Fruit fly (Drosophila melanogaster) whole organism, embryonic: ENCODE results near the gene CG14013.

Source experiments
- Asciz ChIP-seq: fragments of 200-800 bp; sonication (Bioruptor generic); optimal IDR thresholded peaks from 2 replicates; lab custom pipeline; 2017; ENCODE audit warnings: missing biosample characterization, mild to moderate bottlenecking, missing genetic modification characterization, missing genetic modification reagents
- Atf3 ChIP-seq: fragments of 200-800 bp; sonication (Bioruptor generic); optimal IDR thresholded peaks from 3 replicates; lab custom pipeline; 2016; ENCODE audit warnings: missing biosample characterization, missing genetic modification characterization
- Atf6 ChIP-seq: fragments of 200-800 bp; sonication (Bioruptor generic); IDR thresholded peaks from 2 replicates; pipeline ENCODE4 v1.3.6; 2022; ENCODE audit warnings: missing biosample characterization, missing genetic modification characterization
- CG12071 ChIP-seq: fragments of 200-800 bp; sonication (Bioruptor generic); optimal IDR thresholded peaks from 3 replicates; lab custom pipeline; 2018; ENCODE audit warnings: missing biosample characterization, mild to moderate bottlenecking, missing genetic modification characterization
- CG13894 ChIP-seq: fragments of 200-800 bp; sonication (Bioruptor generic); optimal IDR thresholded peaks from 3 replicates; lab custom pipeline; 2018; ENCODE audit warnings: missing biosample characterization, mild to moderate bottlenecking, missing genetic modification characterization, moderate library complexity
- CG17912 ChIP-seq: fragments of 200-800 bp; sonication (Bioruptor generic); optimal IDR thresholded peaks from 2 replicates; lab custom pipeline; 2018; ENCODE audit warnings: missing biosample characterization, mild to moderate bottlenecking, missing genetic modification characterization
- CG2199 ChIP-seq: fragments of 200-800 bp; sonication (Bioruptor generic); IDR thresholded peaks from 3 replicates; pipeline ENCODE4 v1.3.6; 2022; ENCODE audit warnings: missing biosample characterization, missing genetic modification characterization
- CG3065 ChIP-seq: fragments of 200-800 bp; sonication (Bioruptor generic); optimal IDR thresholded peaks from 2 replicates; lab custom pipeline; 2016; ENCODE audit warnings: missing biosample characterization, missing genetic modification characterization
- CG3847 ChIP-seq: fragments of 200-800 bp; sonication (Bioruptor generic); IDR thresholded peaks from 2 replicates; pipeline ENCODE4 v1.3.6; 2022; ENCODE audit warnings: missing biosample characterization, missing genetic modification characterization
- CG4730 ChIP-seq: fragments of 200-800 bp; sonication (Bioruptor generic); IDR thresholded peaks from 2 replicates; pipeline ENCODE4 v1.3.6; 2022; ENCODE audit warnings: missing biosample characterization, missing genetic modification characterization
- CG5245 ChIP-seq: fragments of 200-800 bp; sonication (Bioruptor generic); optimal IDR thresholded peaks from 3 replicates; lab custom pipeline; 2016; ENCODE audit warnings: missing biosample characterization, missing genetic modification characterization
- CG6175 ChIP-seq: fragments of 200-800 bp; sonication (Bioruptor generic); IDR thresholded peaks from 3 replicates; pipeline ENCODE4 v1.3.6; 2022; ENCODE audit warnings: missing biosample characterization, missing genetic modification characterization
- CG6254 ChIP-seq: fragments of 200-800 bp; sonication (Bioruptor generic); optimal IDR thresholded peaks from 3 replicates; lab custom pipeline; 2017; ENCODE audit warnings: mild to moderate bottlenecking, missing biosample characterization, missing genetic modification reagents, missing genetic modification characterization
- CG9876 ChIP-seq: fragments of 200-800 bp; sonication (Bioruptor generic); optimal IDR thresholded peaks from 2 replicates; lab custom pipeline; 2016; ENCODE audit warnings: missing biosample characterization, missing genetic modification characterization
- CkIIα-i1 ChIP-seq: fragments of 200-800 bp; sonication (Bioruptor generic); IDR thresholded peaks from 2 replicates; pipeline ENCODE4 v1.3.6; 2022; ENCODE audit warnings: missing biosample characterization, missing genetic modification characterization
- CrebB ChIP-seq: fragments of 200-800 bp; sonication (Bioruptor generic); optimal IDR thresholded peaks from 3 replicates; lab custom pipeline; 2018; ENCODE audit warnings: missing biosample characterization, mild to moderate bottlenecking, missing genetic modification characterization
- D ChIP-seq, 2 experiments: fragments of 200-800 bp in 1 of 2; fragments of >200 bp in 1 of 2; sonication (Bioruptor generic) in 1 of 2; optimal IDR thresholded peaks; 2 replicates in 1 of 2; 3 replicates in 1 of 2; lab custom pipeline; 2017; ENCODE audit warnings: mild to moderate bottlenecking in 1 of 2, missing biosample characterization in 1 of 2, missing genetic modification characterization in 1 of 2, missing genetic modification reagents in 1 of 2
- Dek ChIP-seq: fragments of 200-800 bp; sonication (Bioruptor generic); optimal IDR thresholded peaks from 3 replicates; lab custom pipeline; 2019; ENCODE audit warnings: missing biosample characterization, mild to moderate bottlenecking, missing genetic modification characterization, moderate library complexity
- Dfd ChIP-seq, 2 experiments: fragments of >200 bp; optimal IDR thresholded peaks; 2 replicates each; lab custom pipeline; 2017; ENCODE audit warnings: missing biosample characterization in 2 of 2, missing genetic modification characterization in 2 of 2
- Dip2 ChIP-seq: fragments of 200-800 bp; sonication (Bioruptor generic); IDR thresholded peaks from 2 replicates; pipeline ENCODE4 v1.3.6; 2022; ENCODE audit warnings: missing biosample characterization, missing genetic modification characterization
- Dll ChIP-seq: fragments of 200-800 bp; sonication (Bioruptor generic); IDR thresholded peaks from 4 replicates; pipeline ENCODE4 v1.3.6; 2022; ENCODE audit warnings: missing biosample characterization, missing genetic modification characterization; ENCODE audit not compliant: partially characterized antibody
- ERR ChIP-seq: fragments of 200-800 bp; sonication (Bioruptor generic); optimal IDR thresholded peaks from 2 replicates; lab custom pipeline; 2016; ENCODE audit warnings: missing biosample characterization, missing genetic modification characterization
- HHEX ChIP-seq: fragments of 200-800 bp; sonication (Bioruptor generic); optimal IDR thresholded peaks from 3 replicates; lab custom pipeline; 2017; ENCODE audit warnings: missing biosample characterization, mild to moderate bottlenecking, missing genetic modification characterization, missing genetic modification reagents
- Lpt ChIP-seq: fragments of >200 bp; optimal IDR thresholded peaks from 2 replicates; lab custom pipeline; 2018; ENCODE audit warnings: missing biosample characterization, missing genetic modification characterization
- Pdp1 ChIP-seq, 2 experiments: fragments of 200-800 bp; sonication (Bioruptor generic); optimal IDR thresholded peaks; 3 replicates each; lab custom pipeline; 2016; ENCODE audit warnings: missing biosample characterization in 2 of 2, missing genetic modification characterization in 2 of 2, mild to moderate bottlenecking in 1 of 2, moderate library complexity in 1 of 2
- Trl ChIP-seq, 3 experiments: fragments of >200 bp in 2 of 3; fragments of 200-800 bp in 1 of 3; sonication (Bioruptor generic) in 1 of 3; optimal IDR thresholded peaks; 2 replicates in 1 of 3; 3 replicates in 2 of 3; lab custom pipeline; 2016 to 2017; ENCODE audit warnings: missing biosample characterization in 1 of 3, missing genetic modification characterization in 1 of 3
- ab ChIP-seq: fragments of 200-800 bp; sonication (Bioruptor generic); optimal IDR thresholded peaks from 2 replicates; lab custom pipeline; 2016; ENCODE audit warnings: missing biosample characterization, missing genetic modification characterization
- bigmax ChIP-seq: fragments of 200-800 bp; sonication (Bioruptor generic); optimal IDR thresholded peaks from 2 replicates; lab custom pipeline; 2018; ENCODE audit warnings: missing biosample characterization, mild to moderate bottlenecking, missing genetic modification characterization
- corto ChIP-seq: fragments of 200-800 bp; sonication (Bioruptor generic); optimal IDR thresholded peaks from 2 replicates; lab custom pipeline; 2016; ENCODE audit warnings: missing biosample characterization, mild to moderate bottlenecking, missing genetic modification characterization, moderate library complexity
- croc ChIP-seq: fragments of 200-800 bp; sonication (Bioruptor generic); conservative IDR thresholded peaks from 3 replicates; pipeline ENCODE4 v1.3.6; 2022; ENCODE audit warnings: missing biosample characterization, missing genetic modification characterization
- dmrt11E ChIP-seq: fragments of 200-800 bp; sonication (Bioruptor generic); optimal IDR thresholded peaks from 3 replicates; lab custom pipeline; 2018; ENCODE audit warnings: missing biosample characterization, mild to moderate bottlenecking, missing genetic modification characterization, moderate library complexity
- dysf ChIP-seq: fragments of 200-800 bp; sonication (Bioruptor generic); IDR thresholded peaks from 3 replicates; pipeline ENCODE4 v1.3.6; 2022; ENCODE audit warnings: missing biosample characterization, missing genetic modification characterization
- eyg ChIP-seq: fragments of 200-800 bp; sonication (Bioruptor generic); optimal IDR thresholded peaks from 3 replicates; lab custom pipeline; 2016; ENCODE audit warnings: missing biosample characterization, missing genetic modification characterization
- fru ChIP-seq: fragments of >200 bp; optimal IDR thresholded peaks from 2 replicates; lab custom pipeline; 2017
- gce ChIP-seq: fragments of 200-800 bp; sonication (Bioruptor generic); IDR thresholded peaks from 3 replicates; pipeline ENCODE4 v1.3.6; 2022; ENCODE audit warnings: missing biosample characterization, missing genetic modification characterization
- gem ChIP-seq: fragments of 200-800 bp; sonication (Bioruptor generic); optimal IDR thresholded peaks from 2 replicates; lab custom pipeline; 2019; ENCODE audit warnings: missing biosample characterization, mild to moderate bottlenecking, missing genetic modification characterization, moderate library complexity
- ken ChIP-seq: fragments of 200-800 bp; sonication (Bioruptor generic); IDR thresholded peaks from 3 replicates; pipeline ENCODE4 v1.3.6; 2022; ENCODE audit warnings: missing biosample characterization, missing genetic modification characterization
- kni ChIP-seq: fragments of 200-800 bp; sonication (Bioruptor generic); optimal IDR thresholded peaks from 3 replicates; lab custom pipeline; 2017; ENCODE audit warnings: mild to moderate bottlenecking, missing biosample characterization, missing genetic modification reagents, missing genetic modification characterization
- lov ChIP-seq, 2 experiments: fragments of 200-800 bp in 1 of 2; fragments of >200 bp in 1 of 2; sonication (Bioruptor generic) in 1 of 2; IDR thresholded peaks in 1 of 2; optimal IDR thresholded peaks in 1 of 2; 2 replicates in 1 of 2; 3 replicates in 1 of 2; pipeline versions ENCODE4 v1.3.6 to Lab custom; 2017 to 2022; ENCODE audit warnings: missing biosample characterization in 1 of 2, missing genetic modification characterization in 1 of 2
- org-1 ChIP-seq: fragments of 200-800 bp; sonication (Bioruptor generic); optimal IDR thresholded peaks from 2 replicates; lab custom pipeline; 2017; ENCODE audit warnings: missing biosample characterization, missing genetic modification characterization
- otp ChIP-seq: fragments of 200-800 bp; sonication (Bioruptor generic); IDR thresholded peaks from 3 replicates; pipeline ENCODE4, ENCODE4 v1.3.6; 2022; ENCODE audit warnings: missing biosample characterization, missing genetic modification characterization
- pfk ChIP-seq: fragments of 200-800 bp; sonication (Bioruptor generic); optimal IDR thresholded peaks from 2 replicates; lab custom pipeline; 2018; ENCODE audit warnings: missing biosample characterization, mild to moderate bottlenecking, missing genetic modification characterization, moderate library complexity
- ranshi ChIP-seq: fragments of 200-800 bp; sonication (Bioruptor generic); IDR thresholded peaks from 2 replicates; pipeline ENCODE4 v1.3.6; 2022; ENCODE audit warnings: missing biosample characterization, missing genetic modification characterization
- schlank ChIP-seq: fragments of 200-800 bp; sonication (Bioruptor generic); optimal IDR thresholded peaks from 2 replicates; lab custom pipeline; 2018; ENCODE audit warnings: missing biosample characterization, mild to moderate bottlenecking, missing genetic modification characterization
- seq ChIP-seq: fragments of 200-800 bp; sonication (Bioruptor generic); IDR thresholded peaks from 2 replicates; pipeline ENCODE4 v1.3.6; 2022; ENCODE audit warnings: missing biosample characterization, missing genetic modification characterization
- so ChIP-seq: fragments of 200-800 bp; sonication (Bioruptor generic); IDR thresholded peaks from 3 replicates; pipeline ENCODE4 v1.3.6; 2022; ENCODE audit warnings: missing biosample characterization, missing genetic modification characterization
- tx ChIP-seq: fragments of 200-800 bp; sonication (Bioruptor generic); optimal IDR thresholded peaks from 2 replicates; lab custom pipeline; 2016; ENCODE audit warnings: missing biosample characterization, missing genetic modification characterization
- zf30C ChIP-seq: fragments of 200-800 bp; sonication (Bioruptor generic); optimal IDR thresholded peaks from 3 replicates; lab custom pipeline; 2018; ENCODE audit warnings: missing biosample characterization, mild to moderate bottlenecking, missing genetic modification characterization
- zfh2 ChIP-seq: fragments of 200-800 bp; sonication (Bioruptor generic); optimal IDR thresholded peaks from 2 replicates; lab custom pipeline; 2016; ENCODE audit warnings: missing biosample characterization, missing genetic modification characterization

CG14013 gene

DNA sequence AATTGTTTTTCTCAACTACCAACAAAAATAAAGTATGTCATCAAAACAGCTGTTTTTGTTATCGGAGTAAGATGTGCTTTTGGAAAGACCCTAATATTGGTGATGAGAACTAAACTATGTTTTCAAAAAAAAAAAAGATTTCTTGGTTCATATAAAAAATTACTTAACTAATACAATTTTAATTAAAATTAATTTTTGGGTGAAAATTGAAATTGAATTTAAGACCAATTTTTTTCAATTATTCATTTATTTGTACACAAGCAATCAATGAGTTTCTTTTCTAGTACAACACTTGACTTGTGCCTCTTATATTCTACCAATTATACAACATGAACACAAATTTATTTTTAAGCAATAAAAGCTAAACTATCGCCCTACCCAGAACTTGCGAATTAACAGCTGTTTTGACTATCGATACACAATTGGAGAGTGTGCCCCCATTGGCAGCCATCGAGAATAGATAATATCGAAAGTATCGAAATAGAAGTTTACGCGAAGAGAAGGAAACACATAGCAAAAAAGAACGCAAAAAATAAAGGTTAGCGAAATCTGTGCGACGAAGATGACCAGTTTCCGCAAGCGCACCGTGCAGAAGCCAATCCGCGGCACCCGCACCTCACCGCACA, 29.7 kb downstream of the CG14013 start, which contains the start of the genes Vps52 and Elp4 (continued):
- TF ChIP-seq bigmax (no peak), CG12071 (GFP tag; lab: Kevin White, UChicago) (no peak), CG6254 (GFP tag; lab: Kevin White, UChicago) (peak; percentile 18), eyg (GFP tag; lab: Kevin White, UChicago) (no peak), CkIIα-i1 (GFP tag; lab: Robert Waterston, UW) (no peak), gce (GFP tag; lab: Robert Waterston, UW) (no peak), ERR (no peak), CG5245 (GFP tag; lab: Kevin White, UChicago) (peak; percentile 48), gem (tag; lab: Kevin White, UChicago) (peak; percentile 88), kni (GFP tag; lab: Kevin White, UChicago) (no peak), zf30C (GFP tag; lab: Kevin White, UChicago) (no peak), Atf6 (peak; percentile 75), CG3847 (GFP tag; lab: Robert Waterston, UW) (peak; percentile 73), Trl (optimal IDR thresholded peaks at IDR 0.05; lab: Kevin White, UChicago) (no peak), Trl (GFP tag; optimal IDR thresholded peaks at IDR 0.05; lab: Kevin White, UChicago) (peak; percentile 22), HHEX (GFP tag; lab: Kevin White, UChicago) (peak; percentile 63), zfh2 (GFP tag; lab: Kevin White, UChicago) (peak; percentile 64), tx (GFP tag; lab: Kevin White, UChicago) (peak; percentile 17), schlank (tag; lab: Kevin White, UChicago) (no peak), Dll (peak; percentile 81), corto (GFP tag; lab: Kevin White, UChicago) (no peak), CG9876 (GFP tag; lab: Kevin White, UChicago) (peak; percentile 32), Dip2 (GFP tag; lab: Robert Waterston, UW) (no peak), so (GFP tag; lab: Robert Waterston, UW) (peak; percentile 64; the same call in 1 of the 3 replicates), Dek (tag; lab: Kevin White, UChicago) (peak; percentile 83), Dfd (GFP tag; optimal IDR thresholded peaks at IDR 0.05; lab: Kevin White, UChicago) (no peak), dysf (GFP tag; lab: Robert Waterston, UW) (peak; percentile 78), ab (no peak), ranshi (GFP tag; lab: Robert Waterston, UW) (peak; percentile 57; the same call in 1 of the 2 replicates), CG13894 (tag; lab: Kevin White, UChicago) (peak; percentile 78), CG6175 (no peak), dmrt11E (peak; percentile 78), lov (optimal IDR thresholded peaks at IDR 0.05; lab: Kevin White, UChicago) (no peak), lov (GFP tag; IDR thresholded peaks at IDR 0.05; lab: Robert Waterston, UW) (no peak), CG3065 (GFP tag; lab: Kevin White, UChicago) (no peak), CG4730 (GFP tag; lab: Robert Waterston, UW) (peak; percentile 60), Pdp1 (GFP tag; optimal IDR thresholded peaks at IDR 0.05; lab: Kevin White, UChicago) (peak; percentile 52 to 68), pfk (GFP tag; lab: Kevin White, UChicago) (no peak), seq (GFP tag; lab: Robert Waterston, UW) (peak; percentile 51; the same call in 1 of the 2 replicates), D (optimal IDR thresholded peaks at IDR 0.05; lab: Kevin White, UChicago) (no peak), D (GFP tag; optimal IDR thresholded peaks at IDR 0.05; lab: Kevin White, UChicago) (peak; percentile 53), otp (GFP tag; lab: Robert Waterston, UW) (no peak), croc (no peak), Asciz (GFP tag; lab: Kevin White, UChicago) (no peak), ken (GFP tag; lab: Robert Waterston, UW) (peak; percentile 56; the same call in 1 of the 3 replicates), CG2199 (no peak), fru (no peak), org-1 (GFP tag; lab: Kevin White, UChicago) (no peak), CrebB (tag; lab: Kevin White, UChicago) (no peak), Atf3 (GFP tag; lab: Kevin White, UChicago) (peak; percentile 29), CG17912 (peak; percentile 5), Lpt (GFP tag; lab: Kevin White, UChicago) (no peak)
